Worm (Caenorhabditis elegans): ENCODE data around the gene T28A11.20.

- no peak for TF ChIP-seq fkh-10 (GFP tag; optimal IDR thresholded peaks at IDR 0.05)
- TF ChIP-seq dmd-4 (tag; optimal IDR thresholded peaks at IDR 0.05; ENCODE audit: borderline replicate concordance): no peak
- TF ChIP-seq unc-86 (tag; optimal IDR thresholded peaks at IDR 0.05): no peak
- TF ChIP-seq hlh-8 (tag; optimal IDR thresholded peaks at IDR 0.05): no peak
- no peak for TF ChIP-seq syd-9 (tag; optimal IDR thresholded peaks at IDR 0.05)
- no peak for TF ChIP-seq pqm-1 (tag; optimal IDR thresholded peaks at IDR 0.05)
- TF ChIP-seq ceh-48 (tag; optimal IDR thresholded peaks at IDR 0.05): no peak
- TF ChIP-seq hlh-15 (tag; optimal IDR thresholded peaks at IDR 0.05): no peak
- TF ChIP-seq nfya-1 (tag; optimal IDR thresholded peaks at IDR 0.05): no peak
Measured at ce11 chrV:3289267-3289666, 16.2 kb upstream of the T28A11.20 start, which contains the start of gene F35F10.6.
